Fruit fly (Drosophila melanogaster) whole organism, embryonic: ENCODE data around the gene Snx21.
A peak's percentile ranks its signal among the peaks of the same experiment; 100 is the strongest.

Experiments
- CG10979 ChIP-seq: fragments of 200-800 bp; sonication (Bioruptor generic); optimal IDR thresholded peaks from 2 replicates; lab custom pipeline; 2018; ENCODE audit warnings: missing biosample characterization, mild to moderate bottlenecking, missing genetic modification characterization, moderate library complexity
- CG11560 ChIP-seq: fragments of 200-800 bp; sonication (Bioruptor generic); IDR thresholded peaks from 3 replicates; pipeline ENCODE4 v1.3.6; 2022; ENCODE audit warnings: missing biosample characterization, missing genetic modification characterization
- CG12942 ChIP-seq: fragments of 200-800 bp; sonication (Bioruptor generic); optimal IDR thresholded peaks from 3 replicates; lab custom pipeline; 2016; ENCODE audit warnings: missing biosample characterization, missing genetic modification characterization
- CG13123 ChIP-seq: fragments of 200-800 bp; sonication (Bioruptor generic); optimal IDR thresholded peaks from 2 replicates; lab custom pipeline; 2016; ENCODE audit warnings: missing biosample characterization, missing genetic modification characterization
- CG13296 ChIP-seq: fragments of 200-800 bp; sonication (Bioruptor generic); optimal IDR thresholded peaks from 3 replicates; lab custom pipeline; 2018; ENCODE audit warnings: missing biosample characterization, mild to moderate bottlenecking, missing genetic modification characterization
- CG15011 ChIP-seq: fragments of 200-800 bp; sonication (Bioruptor generic); optimal IDR thresholded peaks from 3 replicates; lab custom pipeline; 2018; ENCODE audit warnings: missing biosample characterization, mild to moderate bottlenecking, missing genetic modification characterization
- CG16815 ChIP-seq: fragments of 200-800 bp; sonication (Bioruptor generic); optimal IDR thresholded peaks from 3 replicates; lab custom pipeline; 2017; ENCODE audit warnings: missing biosample characterization, mild to moderate bottlenecking, missing genetic modification characterization
- CG17829 ChIP-seq: fragments of 200-800 bp; optimal IDR thresholded peaks from 2 replicates; lab custom pipeline; 2019; ENCODE audit warnings: missing biosample characterization, mild to moderate bottlenecking, missing genetic modification characterization, moderate library complexity
- CG1832 ChIP-seq: fragments of 200-800 bp; sonication (Bioruptor generic); optimal IDR thresholded peaks from 2 replicates; lab custom pipeline; 2017; ENCODE audit warnings: missing biosample characterization, mild to moderate bottlenecking, missing genetic modification characterization, inconsistent platforms
- CG2129 ChIP-seq: fragments of 200-800 bp; sonication (Bioruptor generic); IDR thresholded peaks from 2 replicates; pipeline ENCODE4 v1.3.6; 2022; ENCODE audit warnings: missing biosample characterization, missing genetic modification characterization; ENCODE audit not compliant: partially characterized antibody
- CG30403 ChIP-seq: fragments of 200-800 bp; sonication (Bioruptor generic); optimal IDR thresholded peaks from 3 replicates; lab custom pipeline; 2016; ENCODE audit warnings: missing biosample characterization, missing genetic modification characterization
- CG32772 ChIP-seq: fragments of 200-800 bp; sonication (Bioruptor generic); IDR thresholded peaks from 2 replicates; pipeline ENCODE4 v1.3.6; 2022; ENCODE audit warnings: missing biosample characterization, missing genetic modification characterization
- CG4328 ChIP-seq: fragments of 200-800 bp; sonication (Bioruptor generic); optimal IDR thresholded peaks from 3 replicates; lab custom pipeline; 2017; ENCODE audit warnings: missing biosample characterization, missing genetic modification reagents, missing genetic modification characterization
- CG43689 ChIP-seq: fragments of 200-800 bp; sonication (Bioruptor generic); IDR thresholded peaks from 2 replicates; pipeline ENCODE4 v1.3.6; 2022; ENCODE audit warnings: missing biosample characterization, missing genetic modification characterization
- CG4707 ChIP-seq: fragments of 200-800 bp; sonication (Bioruptor generic); optimal IDR thresholded peaks from 2 replicates; lab custom pipeline; 2018; ENCODE audit warnings: missing biosample characterization, mild to moderate bottlenecking, missing genetic modification characterization, moderate library complexity
- CG4854 ChIP-seq: fragments of 200-800 bp; sonication (Bioruptor generic); optimal IDR thresholded peaks from 2 replicates; lab custom pipeline; 2016; ENCODE audit warnings: missing biosample characterization, missing genetic modification characterization, inconsistent platforms
- CG6683 ChIP-seq: fragments of 200-800 bp; sonication (Bioruptor generic); optimal IDR thresholded peaks from 2 replicates; lab custom pipeline; 2017; ENCODE audit warnings: missing biosample characterization, mild to moderate bottlenecking, missing genetic modification characterization, missing genetic modification reagents
- CG8478 ChIP-seq: fragments of >200 bp; optimal IDR thresholded peaks from 2 replicates; lab custom pipeline; 2018
- CG8924 ChIP-seq: fragments of 200-800 bp; optimal IDR thresholded peaks from 3 replicates; lab custom pipeline; 2019; ENCODE audit warnings: missing biosample characterization, mild to moderate bottlenecking, missing genetic modification characterization, moderate library complexity
- CG9437 ChIP-seq: fragments of 200-800 bp; sonication (Bioruptor generic); optimal IDR thresholded peaks from 2 replicates; lab custom pipeline; 2018; ENCODE audit warnings: missing biosample characterization, mild to moderate bottlenecking, missing genetic modification characterization
- CG9797 ChIP-seq: fragments of 200-800 bp; sonication (Bioruptor generic); optimal IDR thresholded peaks from 3 replicates; lab custom pipeline; 2018; ENCODE audit warnings: missing biosample characterization, mild to moderate bottlenecking, missing genetic modification characterization
- Dll ChIP-seq: fragments of 200-800 bp; sonication (Bioruptor generic); IDR thresholded peaks from 4 replicates; pipeline ENCODE4 v1.3.6; 2022; ENCODE audit warnings: missing biosample characterization, missing genetic modification characterization; ENCODE audit not compliant: partially characterized antibody
- H15 ChIP-seq: fragments of 200-800 bp; sonication (Bioruptor generic); IDR thresholded peaks from 3 replicates; pipeline ENCODE4 v1.3.6; 2022; ENCODE audit warnings: missing biosample characterization, missing genetic modification characterization
- HLH3B ChIP-seq: fragments of 200-800 bp; sonication (Bioruptor generic); IDR thresholded peaks from 2 replicates; pipeline ENCODE4 v1.3.6; 2022; ENCODE audit warnings: missing biosample characterization, missing genetic modification characterization
- HLH4C ChIP-seq: fragments of 200-800 bp; sonication (Bioruptor generic); IDR thresholded peaks from 3 replicates; pipeline ENCODE4 v1.3.6; 2022; ENCODE audit warnings: missing biosample characterization, missing genetic modification characterization; ENCODE audit not compliant: partially characterized antibody
- HmgD ChIP-seq: fragments of 200-800 bp; sonication (Bioruptor generic); optimal IDR thresholded peaks from 3 replicates; lab custom pipeline; 2016; ENCODE audit warnings: missing biosample characterization, missing genetic modification characterization
- MESR4 ChIP-seq: fragments of 200-800 bp; sonication (Bioruptor generic); optimal IDR thresholded peaks from 2 replicates; lab custom pipeline; 2018; ENCODE audit warnings: missing biosample characterization, mild to moderate bottlenecking, missing genetic modification characterization, moderate library complexity
- Pdp1 ChIP-seq, 2 experiments: fragments of 200-800 bp; sonication (Bioruptor generic); optimal IDR thresholded peaks; 3 replicates each; lab custom pipeline; 2016; ENCODE audit warnings: missing biosample characterization in 2 of 2, missing genetic modification characterization in 2 of 2, mild to moderate bottlenecking in 1 of 2, moderate library complexity in 1 of 2
- Sox102F ChIP-seq: fragments of 200-800 bp; sonication (Bioruptor generic); optimal IDR thresholded peaks from 2 replicates; lab custom pipeline; 2018; ENCODE audit warnings: missing biosample characterization, mild to moderate bottlenecking, missing genetic modification characterization, moderate library complexity
- Spps ChIP-seq: fragments of 200-800 bp; sonication (Bioruptor generic); optimal IDR thresholded peaks from 2 replicates; lab custom pipeline; 2018; ENCODE audit warnings: missing biosample characterization, mild to moderate bottlenecking, missing genetic modification characterization
- Taf1 ChIP-seq: fragments of 200-800 bp; sonication (Bioruptor generic); IDR thresholded peaks from 2 replicates; pipeline ENCODE4 v1.3.6; 2022; ENCODE audit warnings: missing biosample characterization, missing genetic modification characterization
- Trl ChIP-seq, 3 experiments: fragments of >200 bp in 2 of 3; fragments of 200-800 bp in 1 of 3; sonication (Bioruptor generic) in 1 of 3; optimal IDR thresholded peaks; 2 replicates in 1 of 3; 3 replicates in 2 of 3; lab custom pipeline; 2016 to 2017; ENCODE audit warnings: missing biosample characterization in 1 of 3, missing genetic modification characterization in 1 of 3
- Xbp1 ChIP-seq: fragments of 200-800 bp; sonication (Bioruptor generic); optimal IDR thresholded peaks from 3 replicates; lab custom pipeline; 2016; ENCODE audit warnings: missing biosample characterization, mild to moderate bottlenecking, missing genetic modification characterization
- ato ChIP-seq: fragments of 200-800 bp; sonication (Bioruptor generic); IDR thresholded peaks from 2 replicates; pipeline ENCODE4 v1.3.6; 2022; ENCODE audit warnings: missing biosample characterization, missing genetic modification characterization; ENCODE audit not compliant: partially characterized antibody
- bbx ChIP-seq: fragments of 200-800 bp; sonication (Bioruptor generic); IDR thresholded peaks from 2 replicates; pipeline ENCODE4 v1.3.6; 2022; ENCODE audit warnings: missing biosample characterization, missing genetic modification characterization; ENCODE audit not compliant: partially characterized antibody
- da ChIP-seq: fragments of 200-800 bp; sonication (Bioruptor generic); optimal IDR thresholded peaks from 2 replicates; lab custom pipeline; 2016; ENCODE audit warnings: missing biosample characterization, missing genetic modification characterization
- dmrt99B ChIP-seq: fragments of 200-800 bp; sonication (Bioruptor generic); optimal IDR thresholded peaks from 2 replicates; lab custom pipeline; 2018; ENCODE audit warnings: missing biosample characterization, mild to moderate bottlenecking, missing genetic modification characterization, moderate library complexity
- exex ChIP-seq: fragments of 200-800 bp; sonication (Bioruptor generic); optimal IDR thresholded peaks from 4 replicates; lab custom pipeline; 2018; ENCODE audit warnings: missing biosample characterization, mild to moderate bottlenecking, missing genetic modification characterization, moderate library complexity
- fd64A ChIP-seq: fragments of 200-800 bp; sonication (Bioruptor generic); optimal IDR thresholded peaks from 3 replicates; lab custom pipeline; 2018; ENCODE audit warnings: missing biosample characterization, mild to moderate bottlenecking, missing genetic modification characterization
- gce ChIP-seq: fragments of 200-800 bp; sonication (Bioruptor generic); IDR thresholded peaks from 3 replicates; pipeline ENCODE4 v1.3.6; 2022; ENCODE audit warnings: missing biosample characterization, missing genetic modification characterization
- lola ChIP-seq, 3 experiments: fragments of >200 bp in 2 of 3; fragments of 200-800 bp in 1 of 3; sonication (Bioruptor generic) in 1 of 3; optimal IDR thresholded peaks; 2 replicates each; lab custom pipeline; 2017 to 2019; ENCODE audit warnings: missing biosample characterization in 3 of 3, missing genetic modification characterization in 3 of 3, mild to moderate bottlenecking in 1 of 3, moderate library complexity in 1 of 3
- luna ChIP-seq: fragments of 200-800 bp; sonication (Bioruptor generic); optimal IDR thresholded peaks from 2 replicates; lab custom pipeline; 2016; ENCODE audit warnings: missing biosample characterization, missing genetic modification characterization
- mirr ChIP-seq: fragments of 200-800 bp; sonication (Bioruptor generic); optimal IDR thresholded peaks from 3 replicates; lab custom pipeline; 2018; ENCODE audit warnings: missing biosample characterization, mild to moderate bottlenecking, missing genetic modification characterization
- nerfin-1 ChIP-seq: fragments of 200-800 bp; sonication (Bioruptor generic); optimal IDR thresholded peaks from 3 replicates; lab custom pipeline; 2019; ENCODE audit warnings: missing biosample characterization, mild to moderate bottlenecking, missing genetic modification characterization, moderate library complexity
- nmo ChIP-seq: fragments of 200-800 bp; sonication (Bioruptor generic); optimal IDR thresholded peaks from 2 replicates; lab custom pipeline; 2018; ENCODE audit warnings: missing biosample characterization, mild to moderate bottlenecking, missing genetic modification characterization, moderate library complexity
- p53 ChIP-seq: fragments of 200-800 bp; sonication (Bioruptor generic); optimal IDR thresholded peaks from 2 replicates; lab custom pipeline; 2016; ENCODE audit warnings: missing biosample characterization, missing genetic modification characterization
- pzg ChIP-seq: fragments of 200-800 bp; sonication (Bioruptor generic); optimal IDR thresholded peaks from 3 replicates; lab custom pipeline; 2018; ENCODE audit warnings: missing biosample characterization, mild to moderate bottlenecking, missing genetic modification characterization, moderate library complexity
- seq ChIP-seq: fragments of 200-800 bp; sonication (Bioruptor generic); IDR thresholded peaks from 2 replicates; pipeline ENCODE4 v1.3.6; 2022; ENCODE audit warnings: missing biosample characterization, missing genetic modification characterization
- so ChIP-seq: fragments of 200-800 bp; sonication (Bioruptor generic); IDR thresholded peaks from 3 replicates; pipeline ENCODE4 v1.3.6; 2022; ENCODE audit warnings: missing biosample characterization, missing genetic modification characterization
- zfh2 ChIP-seq: fragments of 200-800 bp; sonication (Bioruptor generic); optimal IDR thresholded peaks from 2 replicates; lab custom pipeline; 2016; ENCODE audit warnings: missing biosample characterization, missing genetic modification characterization

Snx21 gene

dm6 chr2L:2734215-2734614, 31.2 kb downstream of the Snx21 start (continued):
- TF ChIP-seq CG16815 (GFP tag; lab: Kevin White, UChicago): peak; percentile 46
- TF ChIP-seq CG12942 (GFP tag; lab: Kevin White, UChicago): no peak
- no peak for TF ChIP-seq CG11560
- TF ChIP-seq CG13123 (GFP tag; lab: Kevin White, UChicago): no peak
- peak; percentile 66 for TF ChIP-seq CG13296 (GFP tag; lab: Kevin White, UChicago)
- no peak for TF ChIP-seq CG15011 (GFP tag; lab: Kevin White, UChicago)
- no peak for TF ChIP-seq p53 (GFP tag; lab: Kevin White, UChicago)
- TF ChIP-seq bbx (GFP tag; lab: Robert Waterston, UW): no peak
- peak; percentile 33 for TF ChIP-seq nmo (GFP tag; lab: Kevin White, UChicago)
- no peak for TF ChIP-seq CG8478 (lab: Kevin White, UChicago)
- TF ChIP-seq HmgD: no peak
- TF ChIP-seq CG43689: no peak
- no peak for TF ChIP-seq CG4854
- peak; percentile 22 to 83 for TF ChIP-seq Pdp1 (GFP tag; optimal IDR thresholded peaks at IDR 0.05; lab: Kevin White, UChicago)
- TF ChIP-seq lola (GFP tag; optimal IDR thresholded peaks at IDR 0.05; lab: Kevin White, UChicago): no peak
- TF ChIP-seq CG4707 (GFP tag; lab: Kevin White, UChicago): no peak
- no peak for TF ChIP-seq fd64A
- peak; percentile 60; the same call in 2 of the 3 replicates for TF ChIP-seq so (GFP tag; lab: Robert Waterston, UW)
- no peak for TF ChIP-seq CG17829
- peak; percentile 31 for TF ChIP-seq Xbp1 (GFP tag; lab: Kevin White, UChicago)
- no peak for TF ChIP-seq gce
- TF ChIP-seq ato: no peak
- no peak for TF ChIP-seq HLH3B (GFP tag; lab: Robert Waterston, UW)
- no peak for TF ChIP-seq Spps
- TF ChIP-seq CG4328 (GFP tag; lab: Kevin White, UChicago): no peak
- TF ChIP-seq CG1832 (GFP tag; lab: Kevin White, UChicago): no peak
- no peak for TF ChIP-seq Dll (GFP tag; lab: Robert Waterston, UW)
- no peak for TF ChIP-seq HLH4C (GFP tag; lab: Robert Waterston, UW)
- TF ChIP-seq CG10979 (tag; lab: Kevin White, UChicago): peak; percentile 2
- TF ChIP-seq H15 (GFP tag; lab: Robert Waterston, UW): no peak
- TF ChIP-seq exex (tag; lab: Kevin White, UChicago): no peak
- TF ChIP-seq Taf1 (GFP tag; lab: Robert Waterston, UW): no peak
- no peak for TF ChIP-seq CG9437 (GFP tag; lab: Kevin White, UChicago)
- peak; percentile 23 for TF ChIP-seq CG8924 (tag; lab: Kevin White, UChicago)
- TF ChIP-seq MESR4 (GFP tag; lab: Kevin White, UChicago): no peak
- no peak for TF ChIP-seq CG9797 (GFP tag; lab: Kevin White, UChicago)
- peak; percentile 74 for TF ChIP-seq zfh2
- no peak for TF ChIP-seq dmrt99B (tag; lab: Kevin White, UChicago)
- TF ChIP-seq Sox102F: peak; percentile 43
- no peak for TF ChIP-seq luna
- no peak for TF ChIP-seq Trl (optimal IDR thresholded peaks at IDR 0.05; lab: Kevin White, UChicago)
- TF ChIP-seq Trl (GFP tag; optimal IDR thresholded peaks at IDR 0.05; lab: Kevin White, UChicago): no peak
- TF ChIP-seq pzg (GFP tag; lab: Kevin White, UChicago): no peak
- TF ChIP-seq CG30403: peak; percentile 58
- no peak for TF ChIP-seq mirr (GFP tag; lab: Kevin White, UChicago)
- TF ChIP-seq CG32772 (GFP tag; lab: Robert Waterston, UW): no peak
- no peak for TF ChIP-seq CG2129 (GFP tag; lab: Robert Waterston, UW)
- TF ChIP-seq da: no peak
- no peak for TF ChIP-seq seq (GFP tag; lab: Robert Waterston, UW)
- TF ChIP-seq CG6683 (GFP tag; lab: Kevin White, UChicago): no peak
- TF ChIP-seq nerfin-1: no peak
